Fruit fly (Drosophila melanogaster): ENCODE measurements around the gene nyo.

DNA sequence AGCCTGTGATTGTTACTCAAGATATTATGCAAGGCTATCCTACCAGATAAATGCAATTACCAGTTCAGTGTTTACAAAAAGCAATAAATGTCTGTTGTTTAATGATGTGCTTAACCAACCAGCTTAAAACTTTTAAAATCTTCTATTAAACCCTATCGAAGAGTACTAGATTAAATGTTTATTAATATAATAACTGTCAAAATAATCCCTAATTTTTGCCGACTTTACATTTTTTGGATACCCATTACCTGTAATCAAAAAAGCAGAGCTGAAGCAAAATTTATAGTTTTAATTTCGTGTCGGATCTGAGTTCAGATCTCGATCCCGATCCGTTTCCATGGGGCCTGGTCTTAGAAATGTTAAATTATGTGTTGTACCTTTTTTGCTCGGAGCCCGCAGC lies 47.4 kb downstream of the nyo start, which contains the start of gene CG1638:
- TF ChIP-seq da (GFP tag; optimal IDR thresholded peaks at IDR 0.05), result no peak
- TF ChIP-seq gcm (GFP tag; optimal IDR thresholded peaks at IDR 0.05), result no peak
- TF ChIP-seq Nf-YA (GFP tag; IDR thresholded peaks at IDR 0.05), result no peak
- no peak for TF ChIP-seq CG1602 (GFP tag; optimal IDR thresholded peaks at IDR 0.05)
- TF ChIP-seq CG8944 (GFP tag; optimal IDR thresholded peaks at IDR 0.05), result no peak
- TF ChIP-seq CG9437 (GFP tag; optimal IDR thresholded peaks at IDR 0.05), result no peak
- no peak for TF ChIP-seq H15 (GFP tag; IDR thresholded peaks at IDR 0.05)
- no peak for TF ChIP-seq CG7271 (tag; optimal IDR thresholded peaks at IDR 0.05)
- no peak for TF ChIP-seq Vsx1 (GFP tag; optimal IDR thresholded peaks at IDR 0.05)

All from whole organism, embryonic.